Worm (Caenorhabditis elegans) whole organism, mixed stage, embryonic: ENCODE measurements around the gene srx-50.
A peak's percentile ranks its signal among the peaks of the same experiment; 100 is the strongest.

Source experiments
- M03D4.4 ChIP-seq: sonication (generic microtip); optimal IDR thresholded peaks from 2 replicates; lab custom pipeline; 2017; ENCODE audit warnings: mild to moderate bottlenecking, missing genetic modification characterization, missing compliant biosample characterization
- bed-3 ChIP-seq: fragments of 200-800 bp; sonication (Bioruptor generic); optimal IDR thresholded peaks from 3 replicates; lab custom pipeline; 2018; ENCODE audit warnings: mild to moderate bottlenecking, missing genetic modification characterization, moderate library complexity, missing compliant biosample characterization
- blmp-1 ChIP-seq: fragments of 150-350 bp; optimal IDR thresholded peaks from 2 replicates; lab custom pipeline; 2014; ENCODE audit warnings: missing biosample characterization, missing genetic modification characterization
- ceh-39 ChIP-seq: fragments of 150-350 bp; optimal IDR thresholded peaks from 2 replicates; lab custom pipeline; 2014; ENCODE audit warnings: missing biosample characterization, missing genetic modification characterization
- ces-1 ChIP-seq: fragments of 150-350 bp; optimal IDR thresholded peaks from 2 replicates; lab custom pipeline; 2014; ENCODE audit warnings: missing biosample characterization, missing genetic modification reagents, missing genetic modification characterization
- drap-1 ChIP-seq: fragments of 200-800 bp; sonication (Bioruptor generic); optimal IDR thresholded peaks from 3 replicates; lab custom pipeline; 2018; ENCODE audit warnings: mild to moderate bottlenecking, missing genetic modification characterization, missing compliant biosample characterization
- elt-1 ChIP-seq: sonication (generic microtip); optimal IDR thresholded peaks from 2 replicates; lab custom pipeline; 2017; ENCODE audit warnings: missing genetic modification characterization, mild to moderate bottlenecking, missing compliant biosample characterization, antibody characterized with exemption, moderate library complexity, borderline replicate concordance; ENCODE audit not compliant: insufficient read depth
- elt-3 ChIP-seq: fragments of 150-350 bp; optimal IDR thresholded peaks from 2 replicates; lab custom pipeline; 2014; ENCODE audit warnings: missing biosample characterization, missing genetic modification characterization
- flh-1 ChIP-seq: fragments of 200-800 bp; sonication (Bioruptor generic); optimal IDR thresholded peaks from 2 replicates; lab custom pipeline; 2018; ENCODE audit warnings: mild to moderate bottlenecking, missing genetic modification characterization, moderate library complexity, missing compliant biosample characterization
- ham-2 ChIP-seq: fragments of 200-800 bp; sonication (Bioruptor generic); optimal IDR thresholded peaks from 2 replicates; lab custom pipeline; 2018; ENCODE audit warnings: mild to moderate bottlenecking, missing genetic modification characterization, missing compliant biosample characterization
- hlh-1 ChIP-seq: fragments of 150-350 bp; optimal IDR thresholded peaks from 2 replicates; lab custom pipeline; 2014; ENCODE audit warnings: missing biosample characterization, missing genetic modification reagents, missing genetic modification characterization
- lin-13 ChIP-seq: fragments of 150-350 bp; optimal IDR thresholded peaks from 2 replicates; lab custom pipeline; 2014; ENCODE audit warnings: missing biosample characterization, missing genetic modification characterization
- lin-32 ChIP-seq: fragments of 200-800 bp; sonication (Bioruptor generic); optimal IDR thresholded peaks from 2 replicates; lab custom pipeline; 2018; ENCODE audit warnings: mild to moderate bottlenecking, missing genetic modification characterization, missing compliant biosample characterization
- lsy-2 ChIP-seq: fragments of 150-350 bp; optimal IDR thresholded peaks from 2 replicates; lab custom pipeline; 2014; ENCODE audit warnings: missing biosample characterization, missing genetic modification characterization
- mab-5 ChIP-seq: fragments of 150-350 bp; optimal IDR thresholded peaks from 2 replicates; lab custom pipeline; 2014; ENCODE audit warnings: missing biosample characterization, missing genetic modification characterization
- mep-1 ChIP-seq: fragments of 150-350 bp; optimal IDR thresholded peaks from 2 replicates; lab custom pipeline; 2017; ENCODE audit warnings: missing biosample characterization, missing genetic modification reagents, missing genetic modification characterization, inconsistent platforms
- mls-2 ChIP-seq: sonication (generic microtip); optimal IDR thresholded peaks from 2 replicates; lab custom pipeline; 2016; ENCODE audit warnings: mild to moderate bottlenecking, missing genetic modification characterization, moderate library complexity, missing compliant biosample characterization
- nhr-12 ChIP-seq: fragments of 150-350 bp; optimal IDR thresholded peaks from 2 replicates; lab custom pipeline; 2014; ENCODE audit warnings: missing biosample characterization, missing genetic modification characterization
- nhr-2 ChIP-seq: fragments of 150-350 bp; optimal IDR thresholded peaks from 2 replicates; lab custom pipeline; 2014; ENCODE audit warnings: missing biosample characterization, missing genetic modification characterization
- nhr-28 ChIP-seq: fragments of 150-350 bp; optimal IDR thresholded peaks from 2 replicates; lab custom pipeline; 2014; ENCODE audit warnings: missing biosample characterization, missing genetic modification characterization
- nhr-76 ChIP-seq: sonication (generic microtip); optimal IDR thresholded peaks from 2 replicates; lab custom pipeline; 2017; ENCODE audit warnings: missing biosample characterization, missing genetic modification characterization
- pha-4 ChIP-seq: fragments of 150-350 bp; optimal IDR thresholded peaks from 2 replicates; lab custom pipeline; 2018; ENCODE audit warnings: missing biosample characterization, missing genetic modification reagents, missing genetic modification characterization
- snpc-4 ChIP-seq: fragments of 150-350 bp; optimal IDR thresholded peaks from 2 replicates; lab custom pipeline; 2014; ENCODE audit warnings: missing biosample characterization, missing genetic modification characterization
- sptf-1 ChIP-seq: sonication (generic microtip); optimal IDR thresholded peaks from 2 replicates; lab custom pipeline; 2017; ENCODE audit warnings: mild to moderate bottlenecking, missing genetic modification characterization, moderate library complexity, missing compliant biosample characterization
- tbx-8 ChIP-seq: fragments of 200-800 bp; sonication (Bioruptor generic); optimal IDR thresholded peaks from 2 replicates; lab custom pipeline; 2018; ENCODE audit warnings: mild to moderate bottlenecking, missing genetic modification characterization, moderate library complexity, missing compliant biosample characterization
- unc-120 ChIP-seq: sonication (generic microtip); optimal IDR thresholded peaks from 2 replicates; lab custom pipeline; 2017; ENCODE audit warnings: missing genetic modification characterization, missing compliant biosample characterization; ENCODE audit not compliant: poor library complexity, severe bottlenecking
- unc-39 ChIP-seq: fragments of 150-350 bp; optimal IDR thresholded peaks from 2 replicates; lab custom pipeline; 2014; ENCODE audit warnings: missing biosample characterization, missing genetic modification characterization
- unc-62 ChIP-seq: fragments of 150-350 bp; optimal IDR thresholded peaks from 2 replicates; lab custom pipeline; 2014; ENCODE audit warnings: missing biosample characterization, missing genetic modification reagents, missing genetic modification characterization
- zip-8 ChIP-seq: fragments of 150-350 bp; optimal IDR thresholded peaks from 2 replicates; lab custom pipeline; 2014; ENCODE audit warnings: missing biosample characterization, missing genetic modification characterization
- ztf-11 ChIP-seq: fragments of 150-350 bp; optimal IDR thresholded peaks from 2 replicates; lab custom pipeline; 2014; ENCODE audit warnings: missing biosample characterization, missing genetic modification characterization

Gene srx-50

ce11 chrIV:7096097-7096496 lies 38.3 kb downstream of the srx-50 start:
- TF ChIP-seq ztf-11 (no peak), unc-62 (GFP tag; lab: Kevin White, UChicago) (peak; percentile 5)

- no peak for TF ChIP-seq drap-1 (GFP tag; lab: Kevin White, UChicago)
- TF ChIP-seq nhr-28 (tag; lab: Kevin White, UChicago), result no peak
- TF ChIP-seq bed-3 (GFP tag; lab: Kevin White, UChicago), result no peak
- TF ChIP-seq nhr-12, result no peak
- TF ChIP-seq mab-5 (tag; lab: Kevin White, UChicago), result no peak
- no peak for TF ChIP-seq snpc-4 (tag; lab: Kevin White, UChicago)
- TF ChIP-seq M03D4.4 (tag; lab: Kevin White, UChicago), result no peak
- no peak for TF ChIP-seq lin-13 (tag; lab: Kevin White, UChicago)
- TF ChIP-seq unc-120 (tag; lab: Kevin White, UChicago), result no peak
- TF ChIP-seq, all 35 proteins: peak for 0
Measured at ce11 chrIV:7097450-7097849, 39.7 kb downstream of the srx-50 start.

ce11 chrIV:7098509-7099065 lies 40.8 kb downstream of the srx-50 start, which contains the start of gene ZC477.4:
Gene ZC477.4 (minus strand): TSS chrIV:7098784.
- TF ChIP-seq unc-62 (GFP tag; lab: Kevin White, UChicago), result peak; percentile 30
- TF ChIP-seq nhr-76 (tag; lab: Kevin White, UChicago), result no peak
- peak; percentile 31 for TF ChIP-seq M03D4.4 (tag; lab: Kevin White, UChicago)
- TF ChIP-seq unc-120 (tag; lab: Kevin White, UChicago), result peak; percentile 95
- TF ChIP-seq hlh-1 (tag; lab: Kevin White, UChicago), result peak; percentile 89

- TF ChIP-seq unc-120 (tag; lab: Kevin White, UChicago) (peak; percentile 32), ztf-11 (no peak), tbx-8 (GFP tag; lab: Kevin White, UChicago) (no peak), mls-2 (tag; lab: Kevin White, UChicago) (no peak), unc-62 (GFP tag; lab: Kevin White, UChicago) (peak; percentile 37), lin-13 (tag; lab: Kevin White, UChicago) (no peak), hlh-1 (tag; lab: Kevin White, UChicago) (peak; percentile 97), ham-2 (GFP tag; lab: Kevin White, UChicago) (no peak), nhr-2 (tag; lab: Kevin White, UChicago) (no peak), pha-4 (tag; lab: Kevin White, UChicago) (peak; percentile 65), mep-1 (tag; lab: Kevin White, UChicago) (peak; percentile 15), flh-1 (GFP tag; lab: Kevin White, UChicago) (no peak), drap-1 (GFP tag; lab: Kevin White, UChicago) (no peak), zip-8 (tag; lab: Kevin White, UChicago) (no peak), ces-1 (GFP tag; lab: Kevin White, UChicago) (no peak)
Measured at ce11 chrIV:7099377-7099776, 41.6 kb downstream of the srx-50 start.

ce11 chrIV:7103211-7103679 lies 45.5 kb downstream of the srx-50 start, which contains the start of the genes rde-8 and ZC477.3:
Gene rde-8 (minus strand): TSS chrIV:7103261.
Gene ZC477.3 (plus strand): TSS chrIV:7103492.
- TF ChIP-seq ces-1 (GFP tag; lab: Kevin White, UChicago), result peak; percentile 46
- TF ChIP-seq blmp-1 (tag; lab: Kevin White, UChicago), result no peak
- no peak for TF ChIP-seq zip-8 (tag; lab: Kevin White, UChicago)
- TF ChIP-seq lin-32 (GFP tag; lab: Kevin White, UChicago), result no peak
- TF ChIP-seq M03D4.4 (tag; lab: Kevin White, UChicago), result no peak
- TF ChIP-seq snpc-4 (tag; lab: Kevin White, UChicago), result no peak
- TF ChIP-seq elt-1, result no peak
- no peak for TF ChIP-seq nhr-2 (tag; lab: Kevin White, UChicago)
- TF ChIP-seq lin-13 (tag; lab: Kevin White, UChicago), result peak; percentile 66
- TF ChIP-seq elt-3 (tag; lab: Kevin White, UChicago), result no peak
- no peak for TF ChIP-seq tbx-8 (GFP tag; lab: Kevin White, UChicago)
- TF ChIP-seq pha-4 (tag; lab: Kevin White, UChicago), result peak; percentile 66
- no peak for TF ChIP-seq ztf-11
- no peak for TF ChIP-seq drap-1 (GFP tag; lab: Kevin White, UChicago)
- no peak for TF ChIP-seq unc-62 (GFP tag; lab: Kevin White, UChicago)
- TF ChIP-seq unc-120 (tag; lab: Kevin White, UChicago), result no peak
- TF ChIP-seq sptf-1 (tag; lab: Kevin White, UChicago), result no peak
- TF ChIP-seq unc-39 (tag; lab: Kevin White, UChicago), result no peak
- peak; percentile 31 for TF ChIP-seq mep-1 (tag; lab: Kevin White, UChicago)
- no peak for TF ChIP-seq mab-5 (tag; lab: Kevin White, UChicago)
- peak; percentile 37 for TF ChIP-seq lsy-2 (tag; lab: Kevin White, UChicago)
- TF ChIP-seq ceh-39, result no peak
